Worm (Caenorhabditis elegans) whole organism, L4 larva: Measurements from ENCODE around the gene F56D6.12.

Experiments
- F49E8.2 ChIP-seq: sonication (generic microtip); optimal IDR thresholded peaks from 2 replicates; lab custom pipeline; 2016; ENCODE audit warnings: missing compliant biosample characterization, mild to moderate bottlenecking, missing genetic modification characterization, borderline replicate concordance
- T26A8.4 ChIP-seq: fragments of 200-800 bp; sonication (Bioruptor generic); IDR thresholded peaks from 2 replicates; pipeline ENCODE4 v1.3.6; 2022; ENCODE audit warnings: missing genetic modification characterization, missing compliant biosample characterization
- Y48G9A.11 ChIP-seq: fragments of 200-800 bp; sonication (Bioruptor generic); IDR thresholded peaks from 2 replicates; pipeline ENCODE4 v1.3.6; 2022; ENCODE audit warnings: missing genetic modification reagents, missing genetic modification characterization, missing compliant biosample characterization
- Y5F2A.4 ChIP-seq: fragments of 200-800 bp; sonication (Bioruptor generic); optimal IDR thresholded peaks from 2 replicates; lab custom pipeline; 2018; ENCODE audit warnings: mild to moderate bottlenecking, missing genetic modification characterization, missing compliant biosample characterization
- aha-1 ChIP-seq: fragments of 150-350 bp; peaks from one replicate; lab custom pipeline; 2014; ENCODE audit warnings: missing biosample characterization, missing genetic modification characterization
- aly-2 ChIP-seq: sonication (generic microtip); optimal IDR thresholded peaks from 2 replicates; lab custom pipeline; 2018; ENCODE audit warnings: missing biosample characterization, missing genetic modification characterization
- ama-1 ChIP-seq: fragments of 150-350 bp; optimal IDR thresholded peaks from 2 replicates; lab custom pipeline; 2014; ENCODE audit warnings: inconsistent platforms, mixed read lengths
- arid-1 ChIP-seq: fragments of 200-800 bp; sonication (Bioruptor generic); conservative IDR thresholded peaks from 2 replicates; pipeline ENCODE4 v1.3.6; 2022; ENCODE audit warnings: missing genetic modification reagents, missing genetic modification characterization, missing compliant biosample characterization
- ceh-62 ChIP-seq: sonication (generic microtip); optimal IDR thresholded peaks from 2 replicates; lab custom pipeline; 2017; ENCODE audit warnings: missing biosample characterization, missing genetic modification characterization
- cey-2 ChIP-seq: sonication (generic microtip); optimal IDR thresholded peaks from 3 replicates; lab custom pipeline; 2017; ENCODE audit warnings: missing genetic modification characterization, mild to moderate bottlenecking, missing compliant biosample characterization, antibody characterized with exemption, borderline replicate concordance; ENCODE audit not compliant: insufficient read depth
- ctbp-1 ChIP-seq: fragments of 200-800 bp; sonication (Bioruptor generic); IDR thresholded peaks from 2 replicates; pipeline ENCODE4 v1.3.6; 2022; ENCODE audit warnings: missing genetic modification reagents, missing genetic modification characterization, missing compliant biosample characterization
- daf-16 ChIP-seq, 3 experiments: sonication (generic microtip); optimal IDR thresholded peaks; 2 replicates each; lab custom pipeline; 2016 to 2017; ENCODE audit warnings: missing genetic modification characterization in 3 of 3, missing genetic modification reagents in 3 of 3, mild to moderate bottlenecking in 2 of 3, missing compliant biosample characterization in 2 of 3, missing biosample characterization in 1 of 3, moderate library complexity in 1 of 3
- daf-8 ChIP-seq: fragments of 200-800 bp; sonication (Bioruptor generic); IDR thresholded peaks from 2 replicates; pipeline ENCODE4 v1.3.6; 2022; ENCODE audit warnings: missing genetic modification characterization, missing compliant biosample characterization
- dmd-6 ChIP-seq: fragments of 200-800 bp; sonication (Bioruptor generic); IDR thresholded peaks from 2 replicates; pipeline ENCODE4 v1.3.6; 2022; ENCODE audit warnings: missing genetic modification reagents, missing genetic modification characterization, missing compliant biosample characterization
- dmd-8 ChIP-seq: fragments of 200-800 bp; sonication (Bioruptor generic); IDR thresholded peaks from 2 replicates; pipeline ENCODE4 v1.3.6; 2022; ENCODE audit warnings: missing genetic modification characterization, missing compliant biosample characterization
- dmd-9 ChIP-seq: fragments of 200-800 bp; sonication (Bioruptor generic); IDR thresholded peaks from 2 replicates; pipeline ENCODE4 v1.3.6; 2022; ENCODE audit warnings: missing genetic modification reagents, missing genetic modification characterization, missing compliant biosample characterization
- dpl-1 ChIP-seq: fragments of 150-350 bp; optimal IDR thresholded peaks from 2 replicates; lab custom pipeline; 2014; ENCODE audit warnings: missing biosample characterization, missing genetic modification reagents, missing genetic modification characterization
- egl-27 ChIP-seq: sonication (generic microtip); optimal IDR thresholded peaks from 3 replicates; lab custom pipeline; 2017; ENCODE audit warnings: missing biosample characterization, missing genetic modification reagents, missing genetic modification characterization
- hlh-11 ChIP-seq: fragments of 200-800 bp; sonication (Bioruptor generic); optimal IDR thresholded peaks from 2 replicates; lab custom pipeline; 2018; ENCODE audit warnings: mild to moderate bottlenecking, missing genetic modification characterization, missing compliant biosample characterization
- hlh-30 ChIP-seq: sonication (generic microtip); optimal IDR thresholded peaks from 2 replicates; lab custom pipeline; 2017; ENCODE audit warnings: antibody characterized with exemption, mild to moderate bottlenecking, missing genetic modification characterization, missing compliant biosample characterization; ENCODE audit not compliant: insufficient read depth
- jun-1 ChIP-seq: fragments of 150-350 bp; optimal IDR thresholded peaks from 2 replicates; lab custom pipeline; 2014; ENCODE audit warnings: missing biosample characterization, missing genetic modification reagents, missing genetic modification characterization
- lin-13 ChIP-seq: fragments of 150-350 bp; optimal IDR thresholded peaks from 2 replicates; lab custom pipeline; 2014; ENCODE audit warnings: missing biosample characterization, missing genetic modification reagents, missing genetic modification characterization
- lin-15B ChIP-seq: fragments of 150-350 bp; sonication (generic microtip); optimal IDR thresholded peaks from 3 replicates; lab custom pipeline; 2014; ENCODE audit warnings: missing biosample characterization, missing genetic modification characterization
- lin-29 ChIP-seq: fragments of 200-800 bp; sonication (Bioruptor generic); IDR thresholded peaks from 2 replicates; pipeline ENCODE4 v1.3.6; 2022; ENCODE audit warnings: missing genetic modification reagents, missing genetic modification characterization, missing compliant biosample characterization
- lin-39 ChIP-seq: fragments of 150-350 bp; optimal IDR thresholded peaks from 2 replicates; lab custom pipeline; 2014; ENCODE audit warnings: missing biosample characterization, missing genetic modification reagents, missing genetic modification characterization
- madf-9 ChIP-seq: fragments of 200-800 bp; sonication (Bioruptor generic); conservative IDR thresholded peaks from 2 replicates; pipeline ENCODE4 v1.3.6; 2022; ENCODE audit warnings: missing genetic modification reagents, missing genetic modification characterization, missing compliant biosample characterization
- nhr-11 ChIP-seq: fragments of 150-350 bp; optimal IDR thresholded peaks from 2 replicates; lab custom pipeline; 2014; ENCODE audit warnings: missing biosample characterization, missing genetic modification characterization
- nhr-237 ChIP-seq: sonication (generic microtip); optimal IDR thresholded peaks from 2 replicates; lab custom pipeline; 2017; ENCODE audit warnings: missing biosample characterization, missing genetic modification characterization
- nhr-28 ChIP-seq: fragments of 150-350 bp; optimal IDR thresholded peaks from 2 replicates; lab custom pipeline; 2014; ENCODE audit warnings: missing biosample characterization, missing genetic modification characterization
- nhr-41 ChIP-seq: fragments of 200-800 bp; sonication (Bioruptor generic); IDR thresholded peaks from 2 replicates; pipeline ENCODE4 v1.3.6; 2022; ENCODE audit warnings: missing genetic modification reagents, missing genetic modification characterization, missing compliant biosample characterization
- nhr-42 ChIP-seq: fragments of 200-800 bp; sonication (Bioruptor generic); IDR thresholded peaks from 2 replicates; pipeline ENCODE4 v1.3.6; 2022; ENCODE audit warnings: missing genetic modification characterization, missing compliant biosample characterization
- nhr-48 ChIP-seq: sonication (generic microtip); optimal IDR thresholded peaks from 2 replicates; lab custom pipeline; 2016; ENCODE audit warnings: mild to moderate bottlenecking, missing genetic modification characterization, missing compliant biosample characterization
- nhr-76 ChIP-seq: fragments of 150-350 bp; optimal IDR thresholded peaks from 2 replicates; lab custom pipeline; 2014; ENCODE audit warnings: missing biosample characterization, missing genetic modification characterization
- nhr-77 ChIP-seq: fragments of 150-350 bp; optimal IDR thresholded peaks from 2 replicates; lab custom pipeline; 2014; ENCODE audit warnings: missing biosample characterization, missing genetic modification characterization
- pqm-1 ChIP-seq: sonication (generic microtip); optimal IDR thresholded peaks from 2 replicates; lab custom pipeline; 2017; ENCODE audit warnings: missing biosample characterization, missing genetic modification characterization
- spr-1 ChIP-seq: sonication (generic microtip); optimal IDR thresholded peaks from 2 replicates; lab custom pipeline; 2016; ENCODE audit warnings: mild to moderate bottlenecking, missing genetic modification characterization, missing compliant biosample characterization
- tag-97 ChIP-seq: fragments of 200-800 bp; sonication (Bioruptor generic); IDR thresholded peaks from 2 replicates; pipeline ENCODE4 v1.3.6; 2022; ENCODE audit warnings: missing genetic modification characterization, missing compliant biosample characterization
- unc-62 ChIP-seq, 3 experiments: fragments of 150-350 bp in 1 of 3; sonication (generic microtip); optimal IDR thresholded peaks in 2 of 3; peaks in 1 of 3; 1 replicate in 1 of 3; 2 replicates in 2 of 3; lab custom pipeline; 2014 to 2017; ENCODE audit warnings: missing biosample characterization in 3 of 3, missing genetic modification characterization in 3 of 3, missing genetic modification reagents in 3 of 3, missing genotype in 1 of 3
- zip-2 ChIP-seq: fragments of 150-350 bp; optimal IDR thresholded peaks from 2 replicates; lab custom pipeline; 2014; ENCODE audit warnings: missing biosample characterization, missing genetic modification characterization

F56D6.12 gene

DNA sequence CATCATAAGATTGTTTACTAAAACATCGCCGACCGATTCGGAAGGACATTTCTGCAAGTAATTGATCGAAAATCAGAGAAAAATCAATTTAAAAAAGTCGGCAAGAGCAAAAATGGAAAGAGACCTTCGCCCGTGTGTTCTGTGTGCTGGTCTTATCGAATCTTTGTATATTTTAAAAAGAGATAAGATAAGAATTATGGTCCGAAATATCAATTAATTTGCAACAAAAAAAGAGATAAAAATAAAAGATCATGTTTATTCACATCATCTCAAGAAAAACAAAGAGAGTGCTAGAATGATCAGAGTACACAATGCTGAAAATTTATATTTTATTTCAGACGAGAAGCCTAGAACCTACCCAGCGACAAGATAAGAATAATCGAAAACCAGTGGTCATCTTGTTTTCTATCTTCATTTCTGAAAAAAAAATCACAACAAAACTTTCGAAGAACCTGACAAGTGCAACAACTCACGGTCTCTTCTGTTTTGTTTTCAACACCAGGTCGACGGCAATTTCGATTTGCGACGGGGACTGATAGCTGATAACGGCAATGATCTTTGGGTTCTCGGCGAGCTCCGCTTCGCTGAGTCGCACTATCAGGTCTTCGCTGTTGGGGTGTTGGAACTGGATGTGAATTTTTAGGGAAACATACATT is 29.5 kb upstream of the F56D6.12 start, which contains the start of gene F37C4.6:
Gene F37C4.6, minus strand, starts transcription at position 51 of the 656 bp plus-strand sequence.
- TF ChIP-seq dmd-6 (GFP tag; lab: Robert Waterston, UW) (peak; percentile 14; the same call in 1 of the 2 replicates), pqm-1 (peak; percentile 18), nhr-11 (tag; lab: Kevin White, UChicago) (no peak), nhr-28 (tag; lab: Kevin White, UChicago) (peak; percentile 9), dpl-1 (GFP tag; lab: Kevin White, UChicago) (no peak), hlh-11 (tag; lab: Kevin White, UChicago) (peak; percentile 49), daf-16 (GFP tag; optimal IDR thresholded peaks at IDR 0.05; lab: Kevin White, UChicago) (no peak), daf-16 (tag; optimal IDR thresholded peaks at IDR 0.05; lab: Kevin White, UChicago) (peak; percentile 85)

DNA sequence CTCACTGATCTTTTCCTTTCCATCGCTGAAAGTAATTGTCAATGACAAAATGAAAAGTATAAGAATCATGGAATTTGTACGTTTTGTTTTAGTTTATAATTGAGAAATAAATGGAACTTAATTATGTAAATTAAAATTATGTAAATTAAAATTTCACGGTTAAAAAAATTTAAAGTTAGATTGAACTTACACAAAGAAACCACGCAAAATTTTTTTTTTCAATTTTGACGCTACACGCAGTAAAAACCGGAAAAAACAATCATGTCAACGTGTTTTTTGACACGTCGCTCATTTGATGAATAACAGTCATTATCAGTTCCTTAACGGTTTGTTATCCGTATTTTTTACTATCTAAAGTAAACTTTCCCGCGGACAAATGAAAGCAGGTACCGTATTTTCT is 26.8 kb upstream of the F56D6.12 start, which contains the start of the genes F37C4.8 and oac-23:
Gene F37C4.8, minus strand, starts transcription at position 101 of the 400 bp plus-strand sequence.
Gene oac-23, plus strand, starts transcription at position 323 of the 400 bp plus-strand sequence.
- TF ChIP-seq dmd-8: no peak
- peak; percentile 32 for TF ChIP-seq aha-1 (tag; lab: Kevin White, UChicago)

DNA sequence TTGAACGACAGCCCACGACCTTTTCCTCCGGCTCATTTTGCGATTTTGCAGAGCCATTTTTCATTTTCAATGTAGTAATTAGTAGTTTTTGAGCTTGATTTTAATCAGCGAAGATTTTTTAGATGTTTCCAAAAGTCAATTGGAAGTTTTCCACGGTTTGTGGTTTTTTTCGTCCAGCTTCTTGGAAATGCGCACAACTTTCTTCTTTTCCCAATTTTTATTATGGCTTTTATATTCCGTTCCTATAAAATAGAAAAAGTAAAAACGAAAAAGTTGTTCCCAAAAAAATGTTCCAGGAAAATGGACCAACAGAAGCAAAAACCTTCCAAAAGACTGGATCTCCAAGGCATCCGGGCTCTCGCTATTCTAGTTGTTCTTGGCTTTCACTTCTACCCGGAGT is 22.6 kb upstream of the F56D6.12 start, which contains the start of gene oac-22:
Gene oac-22, plus strand, starts transcription at position 301 of the 400 bp plus-strand sequence.
- TF ChIP-seq T26A8.4: no peak
- TF ChIP-seq lin-39: no peak
- no peak for TF ChIP-seq lin-29 (GFP tag; lab: Robert Waterston, UW)
- TF ChIP-seq spr-1 (tag; lab: Kevin White, UChicago): no peak
- TF ChIP-seq ama-1 (lab: Kevin White, UChicago): no peak
- TF ChIP-seq nhr-11 (tag; lab: Kevin White, UChicago): no peak
- no peak for TF ChIP-seq daf-8 (GFP tag; lab: Robert Waterston, UW)
- TF ChIP-seq nhr-76 (tag; lab: Kevin White, UChicago): no peak
- no peak for TF ChIP-seq tag-97

DNA sequence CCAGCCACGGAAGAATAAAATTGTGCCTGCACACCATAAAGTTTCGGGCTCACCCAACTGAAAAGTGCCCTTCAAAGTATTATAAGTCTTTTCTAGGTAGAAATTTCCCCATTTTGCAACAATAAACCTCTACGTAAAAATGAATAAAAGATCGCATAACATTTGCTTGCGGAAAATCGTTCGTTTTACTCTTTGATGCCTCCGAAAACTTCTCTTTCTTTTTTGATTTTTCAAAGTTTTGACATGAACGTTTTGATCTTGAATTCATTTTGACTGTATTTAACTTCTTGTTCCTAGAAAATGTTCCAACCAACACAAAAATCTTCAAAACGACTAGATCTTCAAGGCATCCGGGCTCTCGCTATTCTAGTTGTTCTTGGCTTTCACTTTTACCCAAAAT is 19.0 kb upstream of the F56D6.12 start, which contains the start of gene oac-21:
Gene oac-21, plus strand, starts transcription at position 301 of the 400 bp plus-strand sequence.
- no peak for TF ChIP-seq nhr-77 (tag; lab: Kevin White, UChicago)
- TF ChIP-seq nhr-237 (tag; lab: Kevin White, UChicago): no peak
- no peak for TF ChIP-seq aha-1 (tag; lab: Kevin White, UChicago)
- no peak for TF ChIP-seq nhr-41 (GFP tag; lab: Robert Waterston, UW)
- TF ChIP-seq arid-1 (GFP tag; lab: Robert Waterston, UW): no peak
- TF ChIP-seq F49E8.2 (tag; lab: Kevin White, UChicago): no peak
- no peak for TF ChIP-seq lin-15B (tag; lab: Kevin White, UChicago)

DNA sequence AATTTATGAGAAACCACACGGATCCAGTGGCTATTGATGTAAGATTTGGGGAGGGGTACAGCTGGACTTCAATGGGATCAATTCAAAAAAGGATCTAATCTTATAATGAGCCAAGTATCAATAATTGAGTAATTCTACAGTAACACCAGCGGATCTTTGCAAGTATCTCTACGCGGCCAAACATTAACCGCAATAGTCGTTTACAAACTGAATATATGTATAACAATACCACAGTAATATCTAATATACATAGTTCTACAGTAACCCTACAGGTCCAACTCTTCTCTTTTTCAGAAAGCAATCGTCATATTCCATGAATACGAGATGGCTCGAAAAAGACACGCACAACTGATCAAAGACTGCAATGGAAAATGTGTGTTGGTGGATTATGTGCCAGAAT is 15.9 kb upstream of the F56D6.12 start, which contains the start of gene F56D6.9:
Gene F56D6.9, plus strand, starts transcription at position 301 of the 400 bp plus-strand sequence.
- TF ChIP-seq unc-62 (GFP tag; optimal IDR thresholded peaks at IDR 0.05 in 1 of 2; lab: Kevin White, UChicago) (no peak), unc-62 (tag; optimal IDR thresholded peaks at IDR 0.05; lab: Kevin White, UChicago) (no peak), lin-29 (GFP tag; lab: Robert Waterston, UW) (no peak), aly-2 (tag; lab: Kevin White, UChicago) (no peak), madf-9 (GFP tag; lab: Robert Waterston, UW) (no peak), nhr-48 (tag; lab: Kevin White, UChicago) (no peak), dmd-9 (GFP tag; lab: Robert Waterston, UW) (no peak), nhr-42 (GFP tag; lab: Robert Waterston, UW) (no peak), Y48G9A.11 (GFP tag; lab: Robert Waterston, UW) (no peak), nhr-11 (tag; lab: Kevin White, UChicago) (no peak), ctbp-1 (GFP tag; lab: Robert Waterston, UW) (no peak), jun-1 (tag; lab: Kevin White, UChicago) (no peak), egl-27 (tag; lab: Kevin White, UChicago) (no peak), lin-13 (no peak), ceh-62 (tag; lab: Kevin White, UChicago) (no peak), cey-2 (tag; lab: Kevin White, UChicago) (no peak), hlh-30 (tag; lab: Kevin White, UChicago) (no peak), Y5F2A.4 (GFP tag; lab: Kevin White, UChicago) (no peak), zip-2 (tag; lab: Kevin White, UChicago) (no peak)
